Fruit fly (Drosophila melanogaster) whole organism, embryonic: Measurements from ENCODE around the gene CG5509.

ENCODE experiments used
- Blimp-1 ChIP-seq: fragments of 200-800 bp; sonication (Bioruptor generic); optimal IDR thresholded peaks from 3 replicates; lab custom pipeline; 2018; ENCODE audit warnings: missing biosample characterization, missing genetic modification characterization, mild to moderate bottlenecking, moderate library complexity, missing genetic modification reagents
- CG11723 ChIP-seq: fragments of 200-800 bp; sonication (Bioruptor generic); optimal IDR thresholded peaks from 2 replicates; lab custom pipeline; 2017; ENCODE audit warnings: missing biosample characterization, mild to moderate bottlenecking, missing genetic modification characterization
- CG1233 ChIP-seq: fragments of 200-800 bp; sonication (Bioruptor generic); optimal IDR thresholded peaks from 4 replicates; lab custom pipeline; 2018; ENCODE audit warnings: missing biosample characterization, mild to moderate bottlenecking, missing genetic modification characterization
- CG13296 ChIP-seq: fragments of 200-800 bp; sonication (Bioruptor generic); optimal IDR thresholded peaks from 3 replicates; lab custom pipeline; 2018; ENCODE audit warnings: missing biosample characterization, mild to moderate bottlenecking, missing genetic modification characterization
- CG14667 ChIP-seq: fragments of 200-800 bp; sonication (Bioruptor generic); IDR thresholded peaks from 2 replicates; pipeline ENCODE4 v1.3.6; 2022; ENCODE audit warnings: missing biosample characterization, missing genetic modification characterization
- CG1529 ChIP-seq: fragments of 200-800 bp; sonication (Bioruptor generic); optimal IDR thresholded peaks from 3 replicates; lab custom pipeline; 2018; ENCODE audit warnings: missing biosample characterization, missing genetic modification characterization
- CG15696 ChIP-seq: fragments of 200-800 bp; sonication (Bioruptor generic); optimal IDR thresholded peaks from 2 replicates; lab custom pipeline; 2019; ENCODE audit warnings: missing biosample characterization, mild to moderate bottlenecking, missing genetic modification characterization, moderate library complexity
- CG17829 ChIP-seq: fragments of 200-800 bp; optimal IDR thresholded peaks from 2 replicates; lab custom pipeline; 2019; ENCODE audit warnings: missing biosample characterization, mild to moderate bottlenecking, missing genetic modification characterization, moderate library complexity
- CG18764 ChIP-seq: fragments of 200-800 bp; sonication (Bioruptor generic); optimal IDR thresholded peaks from 3 replicates; lab custom pipeline; 2016; ENCODE audit warnings: missing biosample characterization, missing genetic modification characterization
- CG31365 ChIP-seq: fragments of 200-800 bp; sonication (Bioruptor generic); optimal IDR thresholded peaks from 2 replicates; lab custom pipeline; 2018; ENCODE audit warnings: missing biosample characterization, mild to moderate bottlenecking, missing genetic modification characterization
- CG33213 ChIP-seq: fragments of 200-800 bp; sonication (Bioruptor generic); optimal IDR thresholded peaks from 3 replicates; lab custom pipeline; 2016; ENCODE audit warnings: missing biosample characterization, missing genetic modification characterization
- CG34376 ChIP-seq: fragments of 200-800 bp; sonication (Bioruptor generic); optimal IDR thresholded peaks from 2 replicates; lab custom pipeline; 2018; ENCODE audit warnings: missing biosample characterization, mild to moderate bottlenecking, missing genetic modification characterization
- CG6791 ChIP-seq: fragments of 200-800 bp; sonication (Bioruptor generic); IDR thresholded peaks from 3 replicates; pipeline ENCODE4 v1.3.6; 2022; ENCODE audit warnings: missing biosample characterization, missing genetic modification characterization; ENCODE audit not compliant: partially characterized antibody
- CG7271 ChIP-seq: fragments of 200-800 bp; sonication (Bioruptor generic); optimal IDR thresholded peaks from 2 replicates; lab custom pipeline; 2018; ENCODE audit warnings: missing biosample characterization, mild to moderate bottlenecking, missing genetic modification characterization, moderate library complexity
- CG7556 ChIP-seq: fragments of 200-800 bp; sonication (Bioruptor generic); optimal IDR thresholded peaks from 2 replicates; lab custom pipeline; 2017; ENCODE audit warnings: missing biosample characterization, mild to moderate bottlenecking, missing genetic modification characterization
- CG8388 ChIP-seq: fragments of 200-800 bp; sonication (Bioruptor generic); optimal IDR thresholded peaks from 2 replicates; lab custom pipeline; 2019; ENCODE audit warnings: missing biosample characterization, mild to moderate bottlenecking, missing genetic modification characterization, moderate library complexity
- CG9215 ChIP-seq: fragments of 200-800 bp; sonication (Bioruptor generic); IDR thresholded peaks from 2 replicates; pipeline ENCODE4 v1.3.6; 2022; ENCODE audit warnings: missing biosample characterization, missing genetic modification characterization
- CG9727 ChIP-seq: fragments of 200-800 bp; sonication (Bioruptor generic); optimal IDR thresholded peaks from 3 replicates; lab custom pipeline; 2017; ENCODE audit warnings: missing biosample characterization, mild to moderate bottlenecking, missing genetic modification characterization
- Dek ChIP-seq: fragments of 200-800 bp; sonication (Bioruptor generic); optimal IDR thresholded peaks from 3 replicates; lab custom pipeline; 2019; ENCODE audit warnings: missing biosample characterization, mild to moderate bottlenecking, missing genetic modification characterization, moderate library complexity
- Fer2 ChIP-seq: fragments of 200-800 bp; sonication (Bioruptor generic); optimal IDR thresholded peaks from 2 replicates; lab custom pipeline; 2018; ENCODE audit warnings: missing biosample characterization, mild to moderate bottlenecking, missing genetic modification characterization, moderate library complexity
- Fer3 ChIP-seq: fragments of 200-800 bp; sonication (Bioruptor generic); optimal IDR thresholded peaks from 2 replicates; lab custom pipeline; 2018; ENCODE audit warnings: missing biosample characterization, mild to moderate bottlenecking, missing genetic modification characterization, moderate library complexity
- Max ChIP-seq: fragments of 200-800 bp; sonication (Bioruptor generic); optimal IDR thresholded peaks from 2 replicates; lab custom pipeline; 2016; ENCODE audit warnings: missing biosample characterization, mild to moderate bottlenecking, missing genetic modification characterization
- NFAT ChIP-seq: fragments of 200-800 bp; sonication (Bioruptor generic); IDR thresholded peaks from 2 replicates; pipeline ENCODE4 v1.3.6; 2022; ENCODE audit warnings: missing biosample characterization, missing genetic modification characterization
- NfI ChIP-seq: fragments of 200-800 bp; sonication (Bioruptor generic); optimal IDR thresholded peaks from 3 replicates; lab custom pipeline; 2018; ENCODE audit warnings: missing biosample characterization, mild to moderate bottlenecking, missing genetic modification characterization, moderate library complexity
- PHDP ChIP-seq: fragments of 200-800 bp; sonication (Bioruptor generic); optimal IDR thresholded peaks from 3 replicates; lab custom pipeline; 2018; ENCODE audit warnings: missing biosample characterization, mild to moderate bottlenecking, missing genetic modification characterization, moderate library complexity
- Pdp1 ChIP-seq, 2 experiments: fragments of 200-800 bp; sonication (Bioruptor generic); optimal IDR thresholded peaks; 3 replicates each; lab custom pipeline; 2016; ENCODE audit warnings: missing biosample characterization in 2 of 2, missing genetic modification characterization in 2 of 2, mild to moderate bottlenecking in 1 of 2, moderate library complexity in 1 of 2
- Six4 ChIP-seq: fragments of 200-800 bp; sonication (Bioruptor generic); optimal IDR thresholded peaks from 2 replicates; lab custom pipeline; 2016; ENCODE audit warnings: missing biosample characterization, missing genetic modification characterization
- Tbp ChIP-seq: fragments of >200 bp; optimal IDR thresholded peaks from 2 replicates; lab custom pipeline; 2018; ENCODE audit warnings: missing biosample characterization, missing genetic modification characterization
- YL-1 ChIP-seq: fragments of 200-800 bp; sonication (Bioruptor generic); optimal IDR thresholded peaks from 3 replicates; lab custom pipeline; 2017; ENCODE audit warnings: missing biosample characterization, mild to moderate bottlenecking, missing genetic modification characterization
- ab ChIP-seq: fragments of 200-800 bp; sonication (Bioruptor generic); optimal IDR thresholded peaks from 2 replicates; lab custom pipeline; 2016; ENCODE audit warnings: missing biosample characterization, missing genetic modification characterization
- ash1 ChIP-seq: fragments of 200-800 bp; sonication (Bioruptor generic); optimal IDR thresholded peaks from 2 replicates; lab custom pipeline; 2018; ENCODE audit warnings: missing biosample characterization, mild to moderate bottlenecking, missing genetic modification characterization
- croc ChIP-seq: fragments of 200-800 bp; sonication (Bioruptor generic); conservative IDR thresholded peaks from 3 replicates; pipeline ENCODE4 v1.3.6; 2022; ENCODE audit warnings: missing biosample characterization, missing genetic modification characterization
- ewg ChIP-seq: fragments of 200-800 bp; sonication (Bioruptor generic); optimal IDR thresholded peaks from 3 replicates; lab custom pipeline; 2017; ENCODE audit warnings: mild to moderate bottlenecking, missing biosample characterization, missing genetic modification reagents, missing genetic modification characterization
- fru ChIP-seq: fragments of >200 bp; optimal IDR thresholded peaks from 2 replicates; lab custom pipeline; 2017
- ftz-f1 ChIP-seq: fragments of 200-800 bp; sonication (Bioruptor generic); optimal IDR thresholded peaks from 2 replicates; lab custom pipeline; 2016; ENCODE audit warnings: missing biosample characterization, missing genetic modification characterization
- gce ChIP-seq: fragments of 200-800 bp; sonication (Bioruptor generic); IDR thresholded peaks from 3 replicates; pipeline ENCODE4 v1.3.6; 2022; ENCODE audit warnings: missing biosample characterization, missing genetic modification characterization
- gcm2 ChIP-seq: fragments of 200-800 bp; sonication (Bioruptor generic); optimal IDR thresholded peaks from 2 replicates; lab custom pipeline; 2016; ENCODE audit warnings: missing biosample characterization, missing genetic modification characterization
- ham ChIP-seq: fragments of 200-800 bp; sonication (Bioruptor generic); IDR thresholded peaks from 2 replicates; pipeline ENCODE4 v1.3.6; 2022; ENCODE audit warnings: missing biosample characterization, missing genetic modification characterization
- her ChIP-seq: fragments of 200-800 bp; sonication (Bioruptor generic); optimal IDR thresholded peaks from 2 replicates; lab custom pipeline; 2016; ENCODE audit warnings: missing biosample characterization, missing genetic modification characterization
- ind ChIP-seq: fragments of 200-800 bp; sonication (Bioruptor generic); optimal IDR thresholded peaks from 3 replicates; lab custom pipeline; 2016; ENCODE audit warnings: missing biosample characterization, missing genetic modification characterization
- inv ChIP-seq: fragments of 200-800 bp; sonication (Bioruptor generic); IDR thresholded peaks from 2 replicates; pipeline ENCODE4 v1.3.6; 2022; ENCODE audit warnings: missing biosample characterization, missing genetic modification characterization; ENCODE audit not compliant: partially characterized antibody
- nerfin-1 ChIP-seq: fragments of 200-800 bp; sonication (Bioruptor generic); optimal IDR thresholded peaks from 3 replicates; lab custom pipeline; 2019; ENCODE audit warnings: missing biosample characterization, mild to moderate bottlenecking, missing genetic modification characterization, moderate library complexity
- pho ChIP-seq: fragments of 200-800 bp; sonication (Bioruptor generic); optimal IDR thresholded peaks from 2 replicates; lab custom pipeline; 2016; ENCODE audit warnings: missing biosample characterization, missing genetic modification characterization
- prd ChIP-seq, 3 experiments: fragments of >200 bp in 2 of 3; fragments of 200-800 bp in 1 of 3; sonication (Bioruptor generic) in 1 of 3; optimal IDR thresholded peaks in 2 of 3; IDR thresholded peaks in 1 of 3; 2 replicates in 2 of 3; 3 replicates in 1 of 3; pipeline versions ENCODE4 v1.3.6 to Lab custom; 2017 to 2022; ENCODE audit warnings: missing biosample characterization in 1 of 3, missing genetic modification characterization in 1 of 3
- ranshi ChIP-seq: fragments of 200-800 bp; sonication (Bioruptor generic); IDR thresholded peaks from 2 replicates; pipeline ENCODE4 v1.3.6; 2022; ENCODE audit warnings: missing biosample characterization, missing genetic modification characterization
- sd ChIP-seq: fragments of 200-800 bp; sonication (Bioruptor generic); optimal IDR thresholded peaks from 3 replicates; lab custom pipeline; 2018; ENCODE audit warnings: missing biosample characterization, mild to moderate bottlenecking, missing genetic modification characterization, moderate library complexity
- sob ChIP-seq: fragments of 200-800 bp; sonication (Bioruptor generic); IDR thresholded peaks from 2 replicates; pipeline ENCODE4 v1.3.6; 2022; ENCODE audit warnings: missing biosample characterization, missing genetic modification characterization
- stwl ChIP-seq: fragments of 200-800 bp; sonication (Bioruptor generic); optimal IDR thresholded peaks from 3 replicates; lab custom pipeline; 2018; ENCODE audit warnings: missing biosample characterization, mild to moderate bottlenecking, missing genetic modification characterization, moderate library complexity
- unc-4 ChIP-seq: fragments of 200-800 bp; sonication (Bioruptor generic); IDR thresholded peaks from 2 replicates; pipeline ENCODE4 v1.3.6; 2022; ENCODE audit warnings: missing biosample characterization, missing genetic modification characterization; ENCODE audit not compliant: partially characterized antibody
- zfh2 ChIP-seq: fragments of 200-800 bp; sonication (Bioruptor generic); optimal IDR thresholded peaks from 2 replicates; lab custom pipeline; 2016; ENCODE audit warnings: missing biosample characterization, missing genetic modification characterization

Gene CG5509

DNA sequence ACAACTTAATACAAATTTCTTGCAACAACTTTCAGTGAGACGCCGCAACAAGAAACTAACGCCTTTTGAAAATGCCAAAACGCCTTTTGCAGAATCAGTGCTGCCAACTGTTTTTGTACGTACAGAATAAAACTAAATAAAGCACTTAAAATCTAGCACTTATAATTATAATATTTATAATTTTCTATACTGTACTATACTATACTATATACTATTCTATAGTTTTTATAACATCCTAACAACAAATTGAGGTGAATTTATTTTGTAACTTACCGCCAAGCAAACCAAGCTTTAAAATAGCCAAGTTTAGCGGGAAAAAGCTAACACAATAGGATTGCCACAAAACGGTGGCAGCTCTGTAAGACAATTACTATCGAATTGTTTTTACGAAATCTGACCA is 18.5 kb upstream of the CG5509 start, which contains the start of the genes Aos1 and Srlp (continued):
- TF ChIP-seq nerfin-1: peak; percentile 59
- peak; percentile 1 for TF ChIP-seq ewg
- peak; percentile 61 for TF ChIP-seq PHDP (tag; lab: Kevin White, UChicago)
- TF ChIP-seq pho (GFP tag; lab: Kevin White, UChicago): no peak
- peak; percentile 24 for TF ChIP-seq CG9727 (GFP tag; lab: Kevin White, UChicago)
- TF ChIP-seq CG1233 (GFP tag; lab: Kevin White, UChicago): peak; percentile 45
- TF ChIP-seq CG33213 (GFP tag; lab: Kevin White, UChicago): no peak
- TF ChIP-seq Max (GFP tag; lab: Kevin White, UChicago): peak; percentile 56
- TF ChIP-seq NfI (GFP tag; lab: Kevin White, UChicago): peak; percentile 46
- TF ChIP-seq CG31365 (tag; lab: Kevin White, UChicago): no peak
- no peak for TF ChIP-seq sob (GFP tag; lab: Robert Waterston, UW)
- TF ChIP-seq gcm2 (GFP tag; lab: Kevin White, UChicago): no peak
- no peak for TF ChIP-seq fru
- peak; percentile 53 for TF ChIP-seq stwl
- TF ChIP-seq CG9215 (GFP tag; lab: Robert Waterston, UW): peak; percentile 58
- TF ChIP-seq CG7271 (tag; lab: Kevin White, UChicago): no peak
- TF ChIP-seq ind (GFP tag; lab: Kevin White, UChicago): peak; percentile 56
- TF ChIP-seq CG13296 (GFP tag; lab: Kevin White, UChicago): peak; percentile 54
- peak; percentile 62 for TF ChIP-seq CG15696 (tag; lab: Kevin White, UChicago)
- TF ChIP-seq Pdp1 (GFP tag; optimal IDR thresholded peaks at IDR 0.05; lab: Kevin White, UChicago): peak in 1 of 2 experiments; percentile 27
- no peak for TF ChIP-seq CG1529 (GFP tag; lab: Kevin White, UChicago)
- TF ChIP-seq inv (GFP tag; lab: Robert Waterston, UW): no peak
- no peak for TF ChIP-seq croc (GFP tag; lab: Robert Waterston, UW)
- peak; percentile 11 for TF ChIP-seq CG11723
- 0 out of 2 replicates have a peak, but pooled peaks have one; percentile 20 for TF ChIP-seq CG14667 (GFP tag; lab: Robert Waterston, UW)
- no peak for TF ChIP-seq Blimp-1 (GFP tag; lab: Kevin White, UChicago)
- peak; percentile 17 for TF ChIP-seq CG34376
- no peak for TF ChIP-seq prd (optimal IDR thresholded peaks at IDR 0.05; lab: Kevin White, UChicago)
- peak; percentile 55; the same call in 2 of the 3 replicates for TF ChIP-seq prd (GFP tag; IDR thresholded peaks at IDR 0.05; lab: Robert Waterston, UW)
- TF ChIP-seq Tbp (GFP tag; lab: Kevin White, UChicago): no peak
- TF ChIP-seq ham (GFP tag; lab: Robert Waterston, UW): no peak
- TF ChIP-seq ab: no peak
- TF ChIP-seq ftz-f1 (GFP tag; lab: Kevin White, UChicago): no peak
- TF ChIP-seq CG18764 (GFP tag; lab: Kevin White, UChicago): peak; percentile 20
- peak; percentile 66 for TF ChIP-seq CG17829 (tag; lab: Kevin White, UChicago)
- TF ChIP-seq sd (tag; lab: Kevin White, UChicago): peak; percentile 58
- peak; percentile 63 for TF ChIP-seq YL-1
- peak; percentile 63 for TF ChIP-seq Dek (tag; lab: Kevin White, UChicago)
- TF ChIP-seq ranshi (GFP tag; lab: Robert Waterston, UW): no peak
- peak; percentile 18 for TF ChIP-seq zfh2
- TF ChIP-seq CG7556 (GFP tag; lab: Kevin White, UChicago): peak; percentile 40
- no peak for TF ChIP-seq Six4 (GFP tag; lab: Kevin White, UChicago)
- TF ChIP-seq NFAT: no peak
- TF ChIP-seq Fer2: peak; percentile 34
- TF ChIP-seq her (GFP tag; lab: Kevin White, UChicago): no peak
- peak; percentile 43; the same call in 1 of the 2 replicates for TF ChIP-seq unc-4 (GFP tag; lab: Robert Waterston, UW)
- TF ChIP-seq Fer3 (tag; lab: Kevin White, UChicago): peak; percentile 54
- no peak for TF ChIP-seq CG6791
- TF ChIP-seq ash1 (GFP tag; lab: Kevin White, UChicago): no peak
- TF ChIP-seq gce: no peak
- peak; percentile 44 for TF ChIP-seq CG8388 (GFP tag; lab: Kevin White, UChicago)
